Worm (Caenorhabditis elegans) whole organism, young adult: Measurements from ENCODE around the gene Y37D8A.4.

Experiments used
- D2030.7 ChIP-seq: fragments of 200-800 bp; sonication (Bioruptor generic); IDR thresholded peaks from 2 replicates; pipeline ENCODE4 v1.3.6; 2022; ENCODE audit warnings: missing genetic modification reagents, missing genetic modification characterization, missing compliant biosample characterization
- F22D6.2 ChIP-seq: sonication (generic microtip); optimal IDR thresholded peaks from 2 replicates; lab custom pipeline; 2016; ENCODE audit warnings: mild to moderate bottlenecking, missing genetic modification characterization, missing compliant biosample characterization
- F49E8.2 ChIP-seq: sonication (generic microtip); optimal IDR thresholded peaks from 3 replicates; lab custom pipeline; 2017; ENCODE audit warnings: missing genetic modification characterization, mild to moderate bottlenecking, missing compliant biosample characterization, antibody characterized with exemption, moderate library complexity; ENCODE audit not compliant: insufficient read depth
- attf-5 ChIP-seq: fragments of 200-800 bp; sonication (Bioruptor generic); optimal IDR thresholded peaks from 2 replicates; lab custom pipeline; 2018; ENCODE audit warnings: mild to moderate bottlenecking, missing genetic modification characterization, missing compliant biosample characterization
- dpl-1 ChIP-seq: fragments of 150-350 bp; optimal IDR thresholded peaks from 2 replicates; lab custom pipeline; 2014; ENCODE audit warnings: missing biosample characterization, missing genetic modification reagents, missing genetic modification characterization
- efl-1 ChIP-seq: fragments of 150-350 bp; optimal IDR thresholded peaks from 2 replicates; lab custom pipeline; 2014; ENCODE audit warnings: missing biosample characterization, missing genetic modification reagents, missing genetic modification characterization
- him-1 ChIP-seq: sonication (generic microtip); optimal IDR thresholded peaks from 2 replicates; lab custom pipeline; 2016; ENCODE audit warnings: missing genotype, missing genetic modification reagents, missing genetic modification characterization, missing compliant biosample characterization
- hmg-20 ChIP-seq: fragments of 200-800 bp; sonication (Bioruptor generic); IDR thresholded peaks from 2 replicates; pipeline ENCODE4 v1.3.6; 2022; ENCODE audit warnings: missing genetic modification reagents, missing genetic modification characterization, missing compliant biosample characterization
- lin-35 ChIP-seq, 3 experiments: fragments of 150-350 bp in 2 of 3; sonication (generic microtip) in 1 of 3; optimal IDR thresholded peaks; 2 replicates each; lab custom pipeline; 2014 to 2018; ENCODE audit warnings: missing biosample characterization in 3 of 3, missing genetic modification characterization in 3 of 3, missing genetic modification reagents in 3 of 3
- lin-40 ChIP-seq: sonication (generic microtip); optimal IDR thresholded peaks from 2 replicates; lab custom pipeline; 2016; ENCODE audit warnings: missing genetic modification characterization, mild to moderate bottlenecking, missing compliant biosample characterization, missing genotype, missing genetic modification reagents
- unc-62 ChIP-seq: fragments of 150-350 bp; optimal IDR thresholded peaks from 2 replicates; lab custom pipeline; 2014; ENCODE audit warnings: missing biosample characterization, missing genetic modification reagents, missing genetic modification characterization

- TF ChIP-seq attf-5 (no peak), F22D6.2 (no peak), unc-62 (GFP tag; lab: Kevin White, UChicago) (no peak), him-1 (tag; lab: Kevin White, UChicago) (no peak), F49E8.2 (tag; lab: Kevin White, UChicago) (no peak), dpl-1 (no peak), D2030.7 (GFP tag; lab: Robert Waterston, UW) (no peak), hmg-20 (GFP tag; lab: Robert Waterston, UW) (no peak), lin-40 (tag; lab: Kevin White, UChicago) (no peak), lin-35 (GFP tag; optimal IDR thresholded peaks at IDR 0.05; lab: Kevin White, UChicago) (no peak), efl-1 (no peak)
These were observed 16.0 kb downstream of the Y37D8A.4 start for ce11 chrIII:12822608-12823261.
